Fruit fly (Drosophila melanogaster): Measurements from ENCODE around the gene Acox3.

Acox3 gene

DNA sequence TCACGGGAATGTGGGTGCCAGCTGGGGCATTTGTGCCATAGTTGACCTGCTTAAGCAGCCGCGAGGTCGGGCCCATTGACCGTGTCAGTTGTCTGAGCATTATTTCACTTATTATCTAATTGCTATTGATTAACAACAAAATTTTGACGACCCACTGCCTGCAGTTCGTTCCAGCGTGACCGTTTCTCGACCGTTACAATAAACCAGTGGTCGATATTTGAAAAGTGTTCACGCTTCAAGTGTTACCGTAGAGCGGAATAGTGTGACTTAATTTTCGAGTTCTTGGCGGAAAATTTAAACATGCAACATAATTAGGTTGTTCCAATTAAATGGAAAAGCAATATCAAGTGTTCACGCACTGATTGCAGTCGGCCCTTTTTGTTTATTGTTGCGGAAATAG is 19.3 kb upstream of the Acox3 start, which contains the start of gene HemK1 (continued):
- TF ChIP-seq Stat92E (GFP tag; optimal IDR thresholded peaks at IDR 0.05): no peak
- peak; percentile 42 for TF ChIP-seq CG2116 (GFP tag; optimal IDR thresholded peaks at IDR 0.05)
- peak; percentile 59 for TF ChIP-seq trem (tag; optimal IDR thresholded peaks at IDR 0.05)
- TF ChIP-seq NC2α (GFP tag; optimal IDR thresholded peaks at IDR 0.05): no peak
- no peak for TF ChIP-seq Mes4 (GFP tag; optimal IDR thresholded peaks at IDR 0.05)
- TF ChIP-seq CG1832 (GFP tag; optimal IDR thresholded peaks at IDR 0.05): no peak
- peak; percentile 4 for TF ChIP-seq p53 (GFP tag; optimal IDR thresholded peaks at IDR 0.05)
- no peak for TF ChIP-seq Fer2 (tag; optimal IDR thresholded peaks at IDR 0.05)
- peak in 1 of 2 experiments; percentile 16 for TF ChIP-seq Eip74EF (GFP tag; optimal IDR thresholded peaks at IDR 0.05)
- TF ChIP-seq CG9215 (GFP tag; IDR thresholded peaks at IDR 0.05): no peak
- TF ChIP-seq Dbx (GFP tag; IDR thresholded peaks at IDR 0.05): peak; percentile 36; the same call in 1 of the 3 replicates
- TF ChIP-seq CG6683 (GFP tag; optimal IDR thresholded peaks at IDR 0.05): no peak
- TF ChIP-seq CG10267 (tag; optimal IDR thresholded peaks at IDR 0.05): peak; percentile 45
- TF ChIP-seq CG4404 (GFP tag; IDR thresholded peaks at IDR 0.05): no peak
- peak; percentile 42 for TF ChIP-seq CTCF (GFP tag; optimal IDR thresholded peaks at IDR 0.05)
- TF ChIP-seq CG34376 (GFP tag; optimal IDR thresholded peaks at IDR 0.05): peak; percentile 40
- no peak for TF ChIP-seq CG6654 (GFP tag; optimal IDR thresholded peaks at IDR 0.05)
- TF ChIP-seq Atf3 (GFP tag; optimal IDR thresholded peaks at IDR 0.05): no peak
- TF ChIP-seq chm (GFP tag; IDR thresholded peaks at IDR 0.05): no peak
- TF ChIP-seq Med (GFP tag): peak; percentile 83
- TF ChIP-seq CG15011 (GFP tag; optimal IDR thresholded peaks at IDR 0.05): no peak
- no peak for TF ChIP-seq tx (GFP tag; optimal IDR thresholded peaks at IDR 0.05)
- TF ChIP-seq NfI (GFP tag; optimal IDR thresholded peaks at IDR 0.05): peak; percentile 4
- no peak for TF ChIP-seq CG18476 (GFP tag; optimal IDR thresholded peaks at IDR 0.05)
- TF ChIP-seq CG13624 (GFP tag; optimal IDR thresholded peaks at IDR 0.05): peak; percentile 9
- TF ChIP-seq nau (GFP tag; optimal IDR thresholded peaks at IDR 0.05): no peak
- no peak for TF ChIP-seq H2.0 (GFP tag; IDR thresholded peaks at IDR 0.05)
- no peak for TF ChIP-seq z (GFP tag; IDR thresholded peaks at IDR 0.05)
- no peak for TF ChIP-seq Hmx (GFP tag; optimal IDR thresholded peaks at IDR 0.05)
- peak; percentile 50 for TF ChIP-seq Scr (GFP tag; IDR thresholded peaks at IDR 0.05; ENCODE audit: partially characterized antibody)
- TF ChIP-seq CrebB (tag; optimal IDR thresholded peaks at IDR 0.05): peak; percentile 15
- TF ChIP-seq CG1603 (tag; optimal IDR thresholded peaks at IDR 0.05): peak; percentile 84
- no peak for TF ChIP-seq CG3407 (GFP tag; optimal IDR thresholded peaks at IDR 0.05)
- TF ChIP-seq amos (GFP tag; IDR thresholded peaks at IDR 0.05; ENCODE audit: partially characterized antibody): peak; percentile 58; the same call in 1 of the 2 replicates
- TF ChIP-seq Elba2 (GFP tag; optimal IDR thresholded peaks at IDR 0.05): no peak
- no peak for TF ChIP-seq kni (GFP tag; optimal IDR thresholded peaks at IDR 0.05)
- TF ChIP-seq CG17186 (GFP tag; optimal IDR thresholded peaks at IDR 0.05): peak; percentile 45
- peak; percentile 3 for TF ChIP-seq CG8924 (tag; optimal IDR thresholded peaks at IDR 0.05)
- TF ChIP-seq fd102C (GFP tag; optimal IDR thresholded peaks at IDR 0.05): no peak
- peak; percentile 97 for TF ChIP-seq E2f2 (GFP tag; IDR thresholded peaks at IDR 0.05)
- TF ChIP-seq Rfx (GFP tag; IDR thresholded peaks at IDR 0.05): peak; percentile 40; the same call in 1 of the 2 replicates
- TF ChIP-seq Nf-YC (tag; optimal IDR thresholded peaks at IDR 0.05): peak; percentile 17
- no peak for TF ChIP-seq CG8290 (GFP tag; optimal IDR thresholded peaks at IDR 0.05)
- peak in 1 of 2 experiments; percentile 80 for TF ChIP-seq CG8290 (tag; optimal IDR thresholded peaks at IDR 0.05)
- no peak for TF ChIP-seq luna (GFP tag; optimal IDR thresholded peaks at IDR 0.05)
- TF ChIP-seq CG11456 (GFP tag; IDR thresholded peaks at IDR 0.05): no peak
- peak; percentile 2 for TF ChIP-seq CHES-1-like (GFP tag; optimal IDR thresholded peaks at IDR 0.05)
- TF ChIP-seq CG4328 (GFP tag; optimal IDR thresholded peaks at IDR 0.05): no peak
- no peak for TF ChIP-seq CG4282 (GFP tag; optimal IDR thresholded peaks at IDR 0.05)
- TF ChIP-seq CG12942 (GFP tag; optimal IDR thresholded peaks at IDR 0.05): no peak
- no peak for TF ChIP-seq usp (GFP tag; optimal IDR thresholded peaks at IDR 0.05)
- TF ChIP-seq MESR4 (GFP tag; optimal IDR thresholded peaks at IDR 0.05): peak; percentile 75

Measured in whole organism, embryonic.